Worm (Caenorhabditis elegans) whole organism, L3 larva: Measurements from ENCODE around the gene F31F4.17.

Source experiments
- ZK546.5 ChIP-seq: sonication (generic microtip); optimal IDR thresholded peaks from 2 replicates; lab custom pipeline; 2017; ENCODE audit warnings: missing biosample characterization, missing genetic modification characterization
- aly-2 ChIP-seq: fragments of 150-350 bp; optimal IDR thresholded peaks from 2 replicates; lab custom pipeline; 2014; ENCODE audit warnings: missing biosample characterization, missing genetic modification characterization
- ama-1 ChIP-seq: fragments of 150-350 bp; optimal IDR thresholded peaks from 2 replicates; lab custom pipeline; 2018
- ceh-16 ChIP-seq: sonication (generic microtip); optimal IDR thresholded peaks from 2 replicates; lab custom pipeline; 2017; ENCODE audit warnings: missing biosample characterization, missing genetic modification characterization
- ceh-82 ChIP-seq: fragments of 150-350 bp; optimal IDR thresholded peaks from 2 replicates; lab custom pipeline; 2014; ENCODE audit warnings: missing biosample characterization, missing genetic modification characterization
- egl-27 ChIP-seq: sonication (generic microtip); optimal IDR thresholded peaks from 4 replicates; lab custom pipeline; 2017; ENCODE audit warnings: missing biosample characterization, missing genetic modification reagents, missing genetic modification characterization
- egl-5 ChIP-seq: fragments of 150-350 bp; optimal IDR thresholded peaks from 2 replicates; lab custom pipeline; 2017; ENCODE audit warnings: missing biosample characterization, missing genetic modification reagents, missing genetic modification characterization, inconsistent platforms
- elt-1 ChIP-seq: fragments of 150-350 bp; optimal IDR thresholded peaks from 2 replicates; lab custom pipeline; 2014; ENCODE audit warnings: missing biosample characterization, missing genetic modification characterization
- elt-2 ChIP-seq: sonication (generic microtip); optimal IDR thresholded peaks from 2 replicates; lab custom pipeline; 2016; ENCODE audit warnings: missing genetic modification reagents, mild to moderate bottlenecking, missing genetic modification characterization, missing compliant biosample characterization
- fkh-10 ChIP-seq: sonication (generic microtip); optimal IDR thresholded peaks from 2 replicates; lab custom pipeline; 2017; ENCODE audit warnings: missing biosample characterization, missing genetic modification reagents, missing genetic modification characterization
- fkh-2 ChIP-seq: fragments of 150-350 bp; optimal IDR thresholded peaks from 2 replicates; lab custom pipeline; 2014; ENCODE audit warnings: missing biosample characterization, missing genetic modification reagents, missing genetic modification characterization
- fos-1 ChIP-seq: fragments of 150-350 bp; optimal IDR thresholded peaks from 2 replicates; lab custom pipeline; 2014; ENCODE audit warnings: missing biosample characterization, missing genetic modification characterization
- hmg-11 ChIP-seq: sonication (generic microtip); optimal IDR thresholded peaks from 2 replicates; lab custom pipeline; 2016; ENCODE audit warnings: missing genetic modification characterization, missing compliant biosample characterization
- jun-1 ChIP-seq: fragments of 150-350 bp; optimal IDR thresholded peaks from 2 replicates; lab custom pipeline; 2014; ENCODE audit warnings: missing biosample characterization, missing genetic modification reagents, missing genetic modification characterization
- lin-15B ChIP-seq: fragments of 150-350 bp; optimal IDR thresholded peaks from 2 replicates; lab custom pipeline; 2014; ENCODE audit warnings: missing biosample characterization, missing genetic modification characterization
- lin-39 ChIP-seq: fragments of 150-350 bp; optimal IDR thresholded peaks from 2 replicates; lab custom pipeline; 2018; ENCODE audit warnings: missing biosample characterization, missing genetic modification reagents, missing genetic modification characterization
- lsy-12 ChIP-seq: sonication (generic microtip); optimal IDR thresholded peaks from 2 replicates; lab custom pipeline; 2016; ENCODE audit warnings: mild to moderate bottlenecking, missing genetic modification characterization, missing compliant biosample characterization
- mdl-1 ChIP-seq: fragments of 150-350 bp; optimal IDR thresholded peaks from 2 replicates; lab custom pipeline; 2014; ENCODE audit warnings: missing biosample characterization, missing genetic modification characterization
- mml-1 ChIP-seq: fragments of 150-350 bp; sonication (generic microtip); optimal IDR thresholded peaks from 3 replicates; lab custom pipeline; 2014; ENCODE audit warnings: missing biosample characterization, missing genetic modification characterization
- nhr-11 ChIP-seq: fragments of 150-350 bp; optimal IDR thresholded peaks from 2 replicates; lab custom pipeline; 2014; ENCODE audit warnings: missing biosample characterization, missing genetic modification characterization
- nhr-12 ChIP-seq: fragments of 150-350 bp; optimal IDR thresholded peaks from 2 replicates; lab custom pipeline; 2014; ENCODE audit warnings: missing biosample characterization, missing genetic modification characterization
- nhr-23 ChIP-seq: fragments of 150-350 bp; optimal IDR thresholded peaks from 2 replicates; lab custom pipeline; 2014; ENCODE audit warnings: missing biosample characterization, missing genetic modification reagents, missing genetic modification characterization
- nhr-237 ChIP-seq: fragments of 150-350 bp; optimal IDR thresholded peaks from 2 replicates; lab custom pipeline; 2014; ENCODE audit warnings: missing biosample characterization, missing genetic modification characterization
- nhr-67 ChIP-seq: fragments of 150-350 bp; optimal IDR thresholded peaks from 2 replicates; lab custom pipeline; 2014; ENCODE audit warnings: missing biosample characterization, missing genetic modification characterization
- nhr-76 ChIP-seq: fragments of 150-350 bp; sonication (generic microtip); optimal IDR thresholded peaks from 5 replicates; lab custom pipeline; 2014; ENCODE audit warnings: missing biosample characterization, missing genetic modification characterization
- pha-4 ChIP-seq: fragments of 150-350 bp; optimal IDR thresholded peaks from 2 replicates; lab custom pipeline; 2014; ENCODE audit warnings: missing biosample characterization, missing genetic modification reagents, missing genetic modification characterization
- pqm-1 ChIP-seq: fragments of 150-350 bp; optimal IDR thresholded peaks from 2 replicates; lab custom pipeline; 2017; ENCODE audit warnings: missing biosample characterization, missing genetic modification characterization, inconsistent platforms
- sea-2 ChIP-seq: fragments of 150-350 bp; sonication (generic microtip); optimal IDR thresholded peaks from 4 replicates; lab custom pipeline; 2014; ENCODE audit warnings: missing biosample characterization, missing genetic modification reagents, missing genetic modification characterization
- skn-1 ChIP-seq: fragments of 150-350 bp; optimal IDR thresholded peaks from 2 replicates; lab custom pipeline; 2014; ENCODE audit warnings: missing biosample characterization, missing genetic modification characterization
- snpc-4 ChIP-seq: fragments of 150-350 bp; optimal IDR thresholded peaks from 2 replicates; lab custom pipeline; 2014; ENCODE audit warnings: missing biosample characterization, missing genetic modification characterization
- tbx-2 ChIP-seq: sonication (generic microtip); optimal IDR thresholded peaks from 2 replicates; lab custom pipeline; 2016; ENCODE audit warnings: mild to moderate bottlenecking, missing genetic modification characterization, missing compliant biosample characterization
- unc-62 ChIP-seq: fragments of 150-350 bp; sonication (generic microtip); optimal IDR thresholded peaks from 4 replicates; lab custom pipeline; 2014; ENCODE audit warnings: missing biosample characterization, missing genetic modification reagents, missing genetic modification characterization
- zag-1 ChIP-seq: fragments of 150-350 bp; optimal IDR thresholded peaks from 2 replicates; lab custom pipeline; 2014; ENCODE audit warnings: missing biosample characterization, missing genetic modification characterization
- ztf-4 ChIP-seq: fragments of 150-350 bp; optimal IDR thresholded peaks from 2 replicates; lab custom pipeline; 2014; ENCODE audit warnings: missing biosample characterization, missing genetic modification characterization

F31F4.17 gene

DNA sequence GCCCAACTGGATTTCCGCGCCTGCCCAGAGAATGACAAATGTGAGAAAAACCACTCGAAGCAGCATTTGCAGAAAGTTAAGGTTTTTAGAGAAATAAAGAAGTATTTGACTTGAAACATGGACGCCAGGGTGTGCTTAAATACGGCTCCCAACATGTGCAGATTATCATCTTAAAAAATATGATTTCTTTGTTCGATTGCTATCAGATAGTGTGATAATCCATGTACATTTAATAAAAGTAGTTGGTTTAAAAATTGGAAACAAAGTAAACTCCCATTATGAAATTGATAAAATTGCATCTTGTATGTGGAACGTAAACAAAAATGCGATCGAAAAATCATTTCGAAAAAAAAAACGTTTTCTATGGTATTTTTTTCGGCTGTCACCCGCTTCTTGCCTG lies 32.5 kb downstream of the F31F4.17 start, which contains the start of gene F48G7.8:
Gene F48G7.8, minus strand, starts transcription at position 101 of the 400 bp plus-strand sequence.
- TF ChIP-seq nhr-23 (tag; lab: Kevin White, UChicago) = no peak
- no peak for TF ChIP-seq ceh-82 (tag; lab: Kevin White, UChicago)
- no peak for TF ChIP-seq skn-1 (tag; lab: Kevin White, UChicago)
- TF ChIP-seq unc-62 (GFP tag; lab: Kevin White, UChicago) = no peak
- TF ChIP-seq ZK546.5 = no peak
- no peak for TF ChIP-seq mdl-1 (tag; lab: Kevin White, UChicago)
- TF ChIP-seq tbx-2 (tag; lab: Kevin White, UChicago) = no peak
- TF ChIP-seq lsy-12 (tag; lab: Kevin White, UChicago) = no peak
- no peak for TF ChIP-seq mml-1 (tag; lab: Kevin White, UChicago)
- no peak for TF ChIP-seq snpc-4 (tag; lab: Kevin White, UChicago)
- TF ChIP-seq hmg-11 (tag; lab: Kevin White, UChicago) = no peak
- TF ChIP-seq pqm-1 (tag; lab: Kevin White, UChicago) = no peak
- TF ChIP-seq sea-2 (GFP tag; lab: Kevin White, UChicago) = no peak
- no peak for TF ChIP-seq elt-1
- no peak for TF ChIP-seq fos-1 (tag; lab: Kevin White, UChicago)
- no peak for TF ChIP-seq zag-1 (tag; lab: Kevin White, UChicago)
- no peak for TF ChIP-seq lin-39 (tag; lab: Kevin White, UChicago)
- no peak for TF ChIP-seq nhr-11 (tag; lab: Kevin White, UChicago)
- TF ChIP-seq fkh-10 (GFP tag; lab: Kevin White, UChicago) = no peak
- TF ChIP-seq nhr-12 (tag; lab: Kevin White, UChicago) = no peak
- TF ChIP-seq, all 47 proteins: peak for 0

DNA sequence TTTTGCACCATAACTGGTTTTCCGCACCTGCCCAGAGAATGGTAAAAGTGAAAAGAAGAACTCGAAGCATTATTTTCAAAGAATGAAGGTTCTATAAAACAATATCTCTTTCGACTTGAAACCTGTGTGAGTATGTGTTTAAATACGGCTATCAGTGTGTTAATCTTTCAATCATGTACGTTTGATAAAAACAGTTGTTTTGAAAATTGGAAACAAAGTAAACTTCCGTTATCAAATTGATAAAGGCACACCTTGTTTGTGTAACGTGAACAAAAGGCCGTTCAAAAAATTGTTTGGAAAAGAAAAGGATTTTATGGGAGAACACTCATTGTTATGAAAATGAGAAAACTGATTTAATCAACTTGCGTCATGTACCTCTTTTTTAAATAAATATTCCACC lies 33.8 kb downstream of the F31F4.17 start, which contains the start of gene F48G7.7:
Gene F48G7.7, minus strand, starts transcription at position 101 of the 400 bp plus-strand sequence.
- no peak for TF ChIP-seq pha-4
- TF ChIP-seq ceh-16 (tag; lab: Kevin White, UChicago) = no peak
- TF ChIP-seq lin-39 (tag; lab: Kevin White, UChicago) = no peak
- no peak for TF ChIP-seq snpc-4 (tag; lab: Kevin White, UChicago)
- no peak for TF ChIP-seq aly-2 (tag; lab: Kevin White, UChicago)
- no peak for TF ChIP-seq mdl-1 (tag; lab: Kevin White, UChicago)
- no peak for TF ChIP-seq skn-1 (tag; lab: Kevin White, UChicago)
- TF ChIP-seq mml-1 (tag; lab: Kevin White, UChicago) = no peak
- TF ChIP-seq fkh-10 (GFP tag; lab: Kevin White, UChicago) = no peak
- TF ChIP-seq elt-1 = no peak
- no peak for TF ChIP-seq egl-27 (tag; lab: Kevin White, UChicago)
- no peak for TF ChIP-seq nhr-23 (tag; lab: Kevin White, UChicago)
- no peak for TF ChIP-seq egl-5 (tag; lab: Kevin White, UChicago)
- TF ChIP-seq jun-1 (tag; lab: Kevin White, UChicago) = no peak
- TF ChIP-seq nhr-67 (tag; lab: Kevin White, UChicago) = no peak
- TF ChIP-seq, all 47 proteins: peak for 0

DNA sequence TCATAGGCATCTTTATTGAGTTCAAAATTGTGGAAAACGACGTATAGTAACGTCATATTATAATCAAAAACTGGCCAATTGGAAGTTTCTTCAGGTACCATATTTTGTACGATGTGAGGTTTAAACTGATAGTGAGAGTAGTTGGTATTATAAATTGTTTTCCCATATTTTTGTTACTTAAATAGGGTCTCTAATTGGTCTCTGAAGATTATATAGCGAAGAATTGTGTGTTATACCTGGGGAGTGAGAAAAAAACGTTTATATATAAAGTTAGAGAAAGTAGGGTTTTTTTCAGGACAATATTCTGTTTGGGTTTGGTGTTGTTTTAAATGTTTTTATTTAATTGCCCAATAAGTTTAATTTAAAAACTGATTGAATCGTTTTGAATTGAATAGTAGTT lies 35.2 kb downstream of the F31F4.17 start, which contains the start of gene srt-17:
Gene srt-17, minus strand, starts transcription at position 101 of the 400 bp plus-strand sequence.
- TF ChIP-seq nhr-12 (tag; lab: Kevin White, UChicago) (no peak), nhr-237 (tag; lab: Kevin White, UChicago) (no peak), lin-15B (tag; lab: Kevin White, UChicago) (no peak), lin-39 (tag; lab: Kevin White, UChicago) (no peak), unc-62 (GFP tag; lab: Kevin White, UChicago) (no peak), nhr-76 (tag; lab: Kevin White, UChicago) (no peak), ztf-4 (no peak), ama-1 (lab: Kevin White, UChicago) (no peak), ZK546.5 (no peak), pha-4 (no peak), zag-1 (tag; lab: Kevin White, UChicago) (no peak)

DNA sequence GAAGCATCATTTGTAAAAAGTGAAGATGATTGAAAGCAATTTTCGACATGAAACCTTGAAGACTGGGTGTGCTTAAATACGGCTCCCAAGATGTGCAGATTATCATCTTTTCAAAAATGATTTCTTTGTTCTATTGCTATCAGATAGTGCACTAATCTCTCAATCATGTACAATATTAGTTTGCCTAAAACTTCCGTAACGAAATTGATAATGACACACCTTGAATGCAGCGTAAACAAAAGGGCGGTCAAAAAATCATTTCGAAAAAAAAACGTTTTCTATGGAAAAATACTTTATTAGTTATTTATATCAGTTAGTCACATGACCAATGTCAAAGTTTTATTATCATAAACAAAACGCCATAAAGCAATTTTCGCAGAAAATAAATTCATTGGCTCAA lies 37.2 kb downstream of the F31F4.17 start, which contains the start of gene F48G7.5:
Gene F48G7.5, minus strand, starts transcription at position 34 of the 400 bp plus-strand sequence.
- TF ChIP-seq mdl-1 (tag; lab: Kevin White, UChicago) (no peak), sea-2 (GFP tag; lab: Kevin White, UChicago) (no peak), jun-1 (tag; lab: Kevin White, UChicago) (no peak), elt-2 (tag; lab: Kevin White, UChicago) (peak; percentile 56), aly-2 (tag; lab: Kevin White, UChicago) (no peak), fkh-2 (tag; lab: Kevin White, UChicago) (no peak), ztf-4 (no peak), pqm-1 (tag; lab: Kevin White, UChicago) (peak; percentile 64), egl-27 (tag; lab: Kevin White, UChicago) (no peak), pha-4 (peak; percentile 36)
